Fruit fly (Drosophila melanogaster): ENCODE data around the gene Unc-76.
A peak's percentile ranks its signal among the peaks of the same experiment; 100 is the strongest.

Unc-76 gene

dm6 chrX:2108639-2109038 is 28.2 kb downstream of the Unc-76 start:
- TF ChIP-seq CG15696 (tag; optimal IDR thresholded peaks at IDR 0.05) (peak; percentile 24), CG14441 (GFP tag; IDR thresholded peaks at IDR 0.05) (no peak), Side (GFP tag; optimal IDR thresholded peaks at IDR 0.05) (no peak), fu2 (GFP tag; optimal IDR thresholded peaks at IDR 0.05) (no peak), CG14860 (GFP tag; IDR thresholded peaks at IDR 0.05; ENCODE audit: partially characterized antibody) (no peak), CG9609 (GFP tag; optimal IDR thresholded peaks at IDR 0.05) (no peak), mirr (GFP tag; optimal IDR thresholded peaks at IDR 0.05) (no peak), Hsf (GFP tag; optimal IDR thresholded peaks at IDR 0.05) (no peak), CG17328 (GFP tag; IDR thresholded peaks at IDR 0.05) (no peak), Ssrp (tag; optimal IDR thresholded peaks at IDR 0.05) (no peak), Drgx (GFP tag; IDR thresholded peaks at IDR 0.05) (peak; percentile 81), CG16779 (GFP tag; IDR thresholded peaks at IDR 0.05) (no peak), CG31365 (tag; optimal IDR thresholded peaks at IDR 0.05) (peak; percentile 72), zfh1 (GFP tag; IDR thresholded peaks at IDR 0.05) (peak; percentile 48; the same call in 1 of the 3 replicates), CG18599 (GFP tag; optimal IDR thresholded peaks at IDR 0.05) (no peak), vfl (GFP tag; optimal IDR thresholded peaks at IDR 0.05) (no peak), esg (GFP tag; conservative IDR thresholded peaks at IDR 0.05) (0 out of 2 replicates have a peak, but pooled peaks have one; percentile 10), CG10267 (tag; optimal IDR thresholded peaks at IDR 0.05) (no peak), CrebB (tag; optimal IDR thresholded peaks at IDR 0.05) (no peak), Dfd (GFP tag; optimal IDR thresholded peaks at IDR 0.05) (peak in 1 of 2 experiments; percentile 35), CG12104 (GFP tag; optimal IDR thresholded peaks at IDR 0.05) (no peak), tin (GFP tag; optimal IDR thresholded peaks at IDR 0.05) (peak; percentile 9), grau (tag; optimal IDR thresholded peaks at IDR 0.05) (peak; percentile 46), CG6689 (GFP tag; IDR thresholded peaks at IDR 0.05) (0 out of 2 replicates have a peak, but pooled peaks have one; percentile 21), Med (GFP tag) (peak; percentile 66), ranshi (GFP tag; IDR thresholded peaks at IDR 0.05) (peak; percentile 36; the same call in 1 of the 2 replicates), CG9797 (GFP tag; optimal IDR thresholded peaks at IDR 0.05) (no peak), ash1 (GFP tag; optimal IDR thresholded peaks at IDR 0.05) (no peak), Xrp1 (GFP tag; IDR thresholded peaks at IDR 0.05) (peak; percentile 28; the same call in 1 of the 2 replicates), CG8290 (GFP tag; optimal IDR thresholded peaks at IDR 0.05) (peak; percentile 49), CG8290 (tag; optimal IDR thresholded peaks at IDR 0.05) (no peak), Ets65A (GFP tag) (peak; percentile 76)

dm6 chrX:2112660-2113059 is 32.2 kb downstream of the Unc-76 start:
- 0 out of 3 replicates have a peak, but pooled peaks have one; percentile 15 for TF ChIP-seq CG2199 (GFP tag; IDR thresholded peaks at IDR 0.05)
- peak; percentile 62 for TF ChIP-seq CG3995 (GFP tag; optimal IDR thresholded peaks at IDR 0.05)
- peak; percentile 68 for TF ChIP-seq CTCF (GFP tag; optimal IDR thresholded peaks at IDR 0.05)
- TF ChIP-seq CG15514 (GFP tag; optimal IDR thresholded peaks at IDR 0.05): peak; percentile 59
- peak; percentile 16 for TF ChIP-seq CG8290 (GFP tag; optimal IDR thresholded peaks at IDR 0.05)
- TF ChIP-seq CG8290 (tag; optimal IDR thresholded peaks at IDR 0.05): no peak
- peak; percentile 19 for TF ChIP-seq CG31365 (tag; optimal IDR thresholded peaks at IDR 0.05)
- peak; percentile 25 for TF ChIP-seq Tbp (GFP tag; optimal IDR thresholded peaks at IDR 0.05)
- peak; percentile 33 for TF ChIP-seq stwl (tag; optimal IDR thresholded peaks at IDR 0.05)
- no peak for TF ChIP-seq Rx (GFP tag; IDR thresholded peaks at IDR 0.05)
- peak; percentile 5 for TF ChIP-seq CG13894 (tag; optimal IDR thresholded peaks at IDR 0.05)
- TF ChIP-seq CG10654 (GFP tag; optimal IDR thresholded peaks at IDR 0.05): no peak
- TF ChIP-seq pzg (GFP tag; optimal IDR thresholded peaks at IDR 0.05): peak; percentile 21
- no peak for TF ChIP-seq chif (GFP tag; optimal IDR thresholded peaks at IDR 0.05)
- no peak for TF ChIP-seq dmrt99B (tag; optimal IDR thresholded peaks at IDR 0.05)
- TF ChIP-seq pita (GFP tag; optimal IDR thresholded peaks at IDR 0.05): peak; percentile 66
